Fruit fly (Drosophila melanogaster) whole organism, prepupa: ENCODE results near the gene CG12003.

Experiments used
- Blimp-1 ChIP-seq: fragments of 200-800 bp; sonication (Bioruptor generic); optimal IDR thresholded peaks from 3 replicates; lab custom pipeline; 2017; ENCODE audit warnings: missing biosample characterization, missing genetic modification characterization, mild to moderate bottlenecking, moderate library complexity, missing genetic modification reagents
- CG10631 ChIP-seq: fragments of 200-800 bp; sonication (Bioruptor generic); optimal IDR thresholded peaks from 2 replicates; lab custom pipeline; 2016; ENCODE audit warnings: missing biosample characterization, missing genetic modification characterization
- CG10669 ChIP-seq: fragments of 200-800 bp; sonication (Bioruptor generic); optimal IDR thresholded peaks from 3 replicates; lab custom pipeline; 2018; ENCODE audit warnings: missing biosample characterization, mild to moderate bottlenecking, missing genetic modification characterization, moderate library complexity
- CG11294 ChIP-seq: fragments of 200-800 bp; sonication (Bioruptor generic); IDR thresholded peaks from 2 replicates; pipeline ENCODE4 v1.3.6; 2022; ENCODE audit warnings: missing biosample characterization, missing genetic modification characterization
- CG11762 ChIP-seq: fragments of 200-800 bp; sonication (Bioruptor generic); optimal IDR thresholded peaks from 3 replicates; lab custom pipeline; 2016; ENCODE audit warnings: missing biosample characterization, missing genetic modification characterization; ENCODE audit not compliant: insufficient read depth
- CG15336 ChIP-seq: fragments of 200-800 bp; sonication (Bioruptor generic); IDR thresholded peaks from 2 replicates; pipeline ENCODE4 v1.3.6; 2022; ENCODE audit warnings: missing biosample characterization, missing genetic modification characterization
- CG1621 ChIP-seq: fragments of 200-800 bp; sonication (Bioruptor generic); optimal IDR thresholded peaks from 3 replicates; lab custom pipeline; 2018; ENCODE audit warnings: missing biosample characterization, mild to moderate bottlenecking, missing genetic modification characterization
- CG16779 ChIP-seq: fragments of 200-800 bp; sonication (Bioruptor generic); optimal IDR thresholded peaks from 3 replicates; lab custom pipeline; 2017; ENCODE audit warnings: missing biosample characterization, mild to moderate bottlenecking, missing genetic modification characterization
- CG31627 ChIP-seq: fragments of 200-800 bp; sonication (Bioruptor generic); optimal IDR thresholded peaks from 3 replicates; lab custom pipeline; 2016; ENCODE audit warnings: missing biosample characterization, missing genetic modification characterization
- CG32006 ChIP-seq: fragments of 200-800 bp; sonication (Bioruptor generic); optimal IDR thresholded peaks from 3 replicates; lab custom pipeline; 2017; ENCODE audit warnings: missing biosample characterization, mild to moderate bottlenecking, missing genetic modification characterization
- CG34406 ChIP-seq: fragments of 200-800 bp; sonication (Bioruptor generic); optimal IDR thresholded peaks from 3 replicates; lab custom pipeline; 2016; ENCODE audit warnings: missing biosample characterization, missing genetic modification characterization
- CG3919 ChIP-seq: fragments of 200-800 bp; sonication (Bioruptor generic); optimal IDR thresholded peaks from 3 replicates; lab custom pipeline; 2016; ENCODE audit warnings: missing biosample characterization, missing genetic modification characterization
- CG4318 ChIP-seq: fragments of 200-800 bp; sonication (Bioruptor generic); optimal IDR thresholded peaks from 3 replicates; lab custom pipeline; 2017; ENCODE audit warnings: missing biosample characterization, mild to moderate bottlenecking, missing genetic modification characterization
- CG6276 ChIP-seq: fragments of 200-800 bp; sonication (Bioruptor generic); optimal IDR thresholded peaks from 2 replicates; lab custom pipeline; 2017; ENCODE audit warnings: missing biosample characterization, mild to moderate bottlenecking, missing genetic modification characterization
- CG6854 ChIP-seq: fragments of 200-800 bp; sonication (Bioruptor generic); optimal IDR thresholded peaks from 2 replicates; lab custom pipeline; 2017; ENCODE audit warnings: missing biosample characterization, mild to moderate bottlenecking, missing genetic modification characterization
- CG7368 ChIP-seq: fragments of 200-800 bp; sonication (Bioruptor generic); optimal IDR thresholded peaks from 3 replicates; lab custom pipeline; 2016; ENCODE audit warnings: missing biosample characterization, missing genetic modification characterization
- CG8119 ChIP-seq: fragments of 200-800 bp; sonication (Bioruptor generic); IDR thresholded peaks from 3 replicates; pipeline ENCODE4 v1.3.6; 2022; ENCODE audit warnings: missing biosample characterization, missing genetic modification characterization
- CG8319 ChIP-seq: fragments of 200-800 bp; sonication (Bioruptor generic); optimal IDR thresholded peaks from 3 replicates; lab custom pipeline; 2016; ENCODE audit warnings: missing biosample characterization, missing genetic modification characterization
- CG8632 ChIP-seq: fragments of 200-800 bp; sonication (Bioruptor generic); optimal IDR thresholded peaks from 3 replicates; lab custom pipeline; 2016; ENCODE audit warnings: missing biosample characterization, missing genetic modification characterization
- CG9139 ChIP-seq: fragments of 200-800 bp; sonication (Bioruptor generic); optimal IDR thresholded peaks from 3 replicates; lab custom pipeline; 2017; ENCODE audit warnings: missing biosample characterization, mild to moderate bottlenecking, missing genetic modification characterization
- Eip75B ChIP-seq: fragments of 200-800 bp; sonication (Bioruptor generic); optimal IDR thresholded peaks from 3 replicates; lab custom pipeline; 2016; ENCODE audit warnings: missing biosample characterization, missing genetic modification characterization
- Eip78C ChIP-seq: fragments of 200-800 bp; sonication (Bioruptor generic); peaks from one replicate; lab custom pipeline; 2016; ENCODE audit warnings: missing biosample characterization, missing genetic modification characterization
- Eip93F ChIP-seq: fragments of 200-800 bp; sonication (Bioruptor generic); optimal IDR thresholded peaks from 2 replicates; lab custom pipeline; 2016; ENCODE audit warnings: missing biosample characterization, mild to moderate bottlenecking, missing genetic modification characterization
- Ets21C ChIP-seq: fragments of 200-800 bp; sonication (Bioruptor generic); optimal IDR thresholded peaks from 3 replicates; lab custom pipeline; 2016; ENCODE audit warnings: missing biosample characterization, missing genetic modification characterization
- Ets96B ChIP-seq: fragments of 200-800 bp; optimal IDR thresholded peaks from 2 replicates; lab custom pipeline; 2019; ENCODE audit warnings: missing biosample characterization, mild to moderate bottlenecking, missing genetic modification characterization, moderate library complexity
- Gug ChIP-seq: fragments of 200-800 bp; sonication (Bioruptor generic); IDR thresholded peaks from 2 replicates; pipeline ENCODE4 v1.3.6; 2022; ENCODE audit warnings: missing biosample characterization, missing genetic modification characterization
- Hr38 ChIP-seq: sonication (Bioruptor generic); optimal IDR thresholded peaks from 2 replicates; lab custom pipeline; 2016; ENCODE audit warnings: missing biosample characterization, missing genetic modification characterization
- Hr39 ChIP-seq: fragments of 200-800 bp; sonication (Bioruptor generic); optimal IDR thresholded peaks from 2 replicates; lab custom pipeline; 2016; ENCODE audit warnings: missing biosample characterization, missing genetic modification characterization
- Hr4 ChIP-seq: fragments of 200-800 bp; sonication (Bioruptor generic); optimal IDR thresholded peaks from 3 replicates; lab custom pipeline; 2016; ENCODE audit warnings: missing biosample characterization, missing genetic modification characterization
- Met ChIP-seq: fragments of 200-800 bp; sonication (Bioruptor generic); optimal IDR thresholded peaks from 3 replicates; lab custom pipeline; 2016; ENCODE audit warnings: missing biosample characterization, missing genetic modification characterization
- OdsH ChIP-seq: fragments of 200-800 bp; sonication (Bioruptor generic); optimal IDR thresholded peaks from 3 replicates; lab custom pipeline; 2016; ENCODE audit warnings: missing biosample characterization, missing genetic modification characterization
- Smox ChIP-seq: fragments of 200-800 bp; sonication (Bioruptor generic); optimal IDR thresholded peaks from 3 replicates; lab custom pipeline; 2016; ENCODE audit warnings: missing biosample characterization, missing genetic modification characterization
- Sox102F ChIP-seq: fragments of 200-800 bp; sonication (Bioruptor generic); optimal IDR thresholded peaks from 2 replicates; lab custom pipeline; 2016; ENCODE audit warnings: missing biosample characterization, mild to moderate bottlenecking, missing genetic modification characterization
- Sox14 ChIP-seq: fragments of 200-800 bp; sonication (Bioruptor generic); optimal IDR thresholded peaks from 3 replicates; lab custom pipeline; 2016; ENCODE audit warnings: missing biosample characterization, missing genetic modification characterization
- Sox15 ChIP-seq: fragments of 200-800 bp; sonication (Bioruptor generic); optimal IDR thresholded peaks from 3 replicates; lab custom pipeline; 2016; ENCODE audit warnings: missing biosample characterization, missing genetic modification characterization
- achi ChIP-seq: fragments of 200-800 bp; sonication (Bioruptor generic); optimal IDR thresholded peaks from 3 replicates; lab custom pipeline; 2016; ENCODE audit warnings: missing biosample characterization, missing genetic modification characterization
- acj6 ChIP-seq: fragments of 200-800 bp; sonication (Bioruptor generic); optimal IDR thresholded peaks from 3 replicates; lab custom pipeline; 2016; ENCODE audit warnings: missing biosample characterization, missing genetic modification characterization
- cyc ChIP-seq: fragments of 200-800 bp; sonication (Bioruptor generic); optimal IDR thresholded peaks from 3 replicates; lab custom pipeline; 2016; ENCODE audit warnings: missing biosample characterization, missing genetic modification characterization
- dac ChIP-seq: fragments of 200-800 bp; sonication (Bioruptor generic); optimal IDR thresholded peaks from 2 replicates; lab custom pipeline; 2017; ENCODE audit warnings: missing biosample characterization, mild to moderate bottlenecking, missing genetic modification characterization
- dsx ChIP-seq: fragments of 200-800 bp; optimal IDR thresholded peaks from 3 replicates; lab custom pipeline; 2019; ENCODE audit warnings: missing biosample characterization, mild to moderate bottlenecking, missing genetic modification characterization, moderate library complexity; ENCODE audit not compliant: poor library complexity, severe bottlenecking
- eg ChIP-seq: fragments of 200-800 bp; sonication (Bioruptor generic); IDR thresholded peaks from 3 replicates; pipeline ENCODE4 v1.3.6; 2022; ENCODE audit warnings: missing biosample characterization, missing genetic modification characterization
- esn ChIP-seq: fragments of 200-800 bp; sonication (Bioruptor generic); optimal IDR thresholded peaks from 2 replicates; lab custom pipeline; 2016; ENCODE audit warnings: missing biosample characterization, mild to moderate bottlenecking, missing genetic modification characterization, moderate library complexity
- fd59A ChIP-seq: fragments of 200-800 bp; sonication (Bioruptor generic); optimal IDR thresholded peaks from 2 replicates; lab custom pipeline; 2017; ENCODE audit warnings: missing biosample characterization, mild to moderate bottlenecking, missing genetic modification characterization, missing genetic modification reagents
- fd85E ChIP-seq: fragments of 200-800 bp; sonication (Bioruptor generic); optimal IDR thresholded peaks from 3 replicates; lab custom pipeline; 2016; ENCODE audit warnings: missing biosample characterization, missing genetic modification characterization
- lz ChIP-seq: fragments of 200-800 bp; sonication (Bioruptor generic); optimal IDR thresholded peaks from 3 replicates; lab custom pipeline; 2016; ENCODE audit warnings: missing biosample characterization, missing genetic modification characterization
- net ChIP-seq: fragments of 200-800 bp; sonication (Bioruptor generic); optimal IDR thresholded peaks from 3 replicates; lab custom pipeline; 2016; ENCODE audit warnings: missing biosample characterization, missing genetic modification characterization
- pdm3 ChIP-seq: fragments of 200-800 bp; sonication (Bioruptor generic); optimal IDR thresholded peaks from 3 replicates; lab custom pipeline; 2016; ENCODE audit warnings: missing biosample characterization, missing genetic modification characterization
- salr ChIP-seq, 2 experiments: fragments of 200-800 bp; sonication (Bioruptor generic); optimal IDR thresholded peaks; 3 replicates each; lab custom pipeline; 2016 to 2018; ENCODE audit warnings: missing biosample characterization in 2 of 2, missing genetic modification characterization in 2 of 2, mild to moderate bottlenecking in 1 of 2
- spab ChIP-seq: fragments of 200-800 bp; sonication (Bioruptor generic); optimal IDR thresholded peaks from 2 replicates; lab custom pipeline; 2017; ENCODE audit warnings: missing biosample characterization, mild to moderate bottlenecking, missing genetic modification characterization, missing genetic modification reagents
- ss ChIP-seq, 2 experiments: fragments of 200-800 bp; sonication (Bioruptor generic); optimal IDR thresholded peaks; 2 replicates in 1 of 2; 3 replicates in 1 of 2; lab custom pipeline; 2017 to 2018; ENCODE audit warnings: mild to moderate bottlenecking in 2 of 2, missing biosample characterization in 2 of 2, missing genetic modification characterization in 2 of 2, moderate library complexity in 1 of 2
- svp ChIP-seq: fragments of 200-800 bp; sonication (Bioruptor generic); peaks from one replicate; lab custom pipeline; 2016; ENCODE audit warnings: missing biosample characterization, missing genetic modification characterization
- topi ChIP-seq: fragments of 200-800 bp; sonication (Bioruptor generic); optimal IDR thresholded peaks from 3 replicates; lab custom pipeline; 2016; ENCODE audit warnings: missing biosample characterization, missing genetic modification characterization
- vri ChIP-seq: fragments of 200-800 bp; sonication (Bioruptor generic); optimal IDR thresholded peaks from 3 replicates; lab custom pipeline; 2016; ENCODE audit warnings: missing biosample characterization, mild to moderate bottlenecking, missing genetic modification characterization

The CG12003 gene

dm6 chr3L:1584003-1584402 lies 18.8 kb downstream of the CG12003 start:
- TF ChIP-seq CG6854 (GFP tag; lab: Kevin White, UChicago) (no peak), Eip78C (peak; percentile 88), lz (GFP tag; lab: Kevin White, UChicago) (peak; percentile 0), CG11294 (GFP tag; lab: Robert Waterston, UW) (peak; percentile 76), Hr38 (GFP tag; lab: Kevin White, UChicago) (no peak), Blimp-1 (GFP tag; lab: Kevin White, UChicago) (no peak), esn (GFP tag; lab: Kevin White, UChicago) (peak; percentile 22), CG8319 (GFP tag; lab: Kevin White, UChicago) (no peak), CG3919 (GFP tag; lab: Kevin White, UChicago) (peak; percentile 8), CG31627 (GFP tag; lab: Kevin White, UChicago) (peak; percentile 15), CG10631 (GFP tag; lab: Kevin White, UChicago) (peak; percentile 53), Ets96B (no peak), net (GFP tag; lab: Kevin White, UChicago) (peak; percentile 60), vri (GFP tag; lab: Kevin White, UChicago) (peak; percentile 4), achi (peak; percentile 12), Gug (GFP tag; lab: Robert Waterston, UW) (peak; percentile 88), pdm3 (GFP tag; lab: Kevin White, UChicago) (peak; percentile 69), Eip75B (peak; percentile 31), CG32006 (GFP tag; lab: Kevin White, UChicago) (peak; percentile 91), eg (peak; percentile 91), acj6 (peak; percentile 61), fd85E (GFP tag; lab: Kevin White, UChicago) (no peak), OdsH (peak; percentile 70), spab (GFP tag; lab: Kevin White, UChicago) (no peak), CG11762 (no peak), cyc (GFP tag; lab: Kevin White, UChicago) (no peak), dac (peak; percentile 65), Sox14 (GFP tag; lab: Kevin White, UChicago) (peak; percentile 72), Ets21C (no peak), Met (GFP tag; lab: Kevin White, UChicago) (peak; percentile 32), Hr39 (peak; percentile 46), CG9139 (GFP tag; lab: Kevin White, UChicago) (no peak), svp (GFP tag; lab: Kevin White, UChicago) (peak; percentile 37), Sox15 (GFP tag; lab: Kevin White, UChicago) (no peak), Sox102F (GFP tag; lab: Kevin White, UChicago) (peak; percentile 7), CG7368 (GFP tag; lab: Kevin White, UChicago) (no peak), CG34406 (GFP tag; lab: Kevin White, UChicago) (peak; percentile 13), Eip93F (GFP tag; lab: Kevin White, UChicago) (no peak), CG15336 (GFP tag; lab: Robert Waterston, UW) (peak; percentile 90), CG1621 (no peak), salr (GFP tag; optimal IDR thresholded peaks at IDR 0.05; lab: Kevin White, UChicago) (peak in 1 of 2 experiments; percentile 68), topi (GFP tag; lab: Kevin White, UChicago) (no peak), CG10669 (GFP tag; lab: Kevin White, UChicago) (no peak), CG8632 (no peak), CG6276 (GFP tag; lab: Kevin White, UChicago) (peak; percentile 47), Hr4 (GFP tag; lab: Kevin White, UChicago) (peak; percentile 92), Smox (peak; percentile 12), CG16779 (no peak), ss (GFP tag; optimal IDR thresholded peaks at IDR 0.05; lab: Kevin White, UChicago) (no peak), fd59A (no peak), dsx (GFP tag; lab: Kevin White, UChicago) (no peak), CG4318 (peak; percentile 77), CG8119 (GFP tag; lab: Robert Waterston, UW) (peak; percentile 87)
